Worm (Caenorhabditis elegans): Measurements from ENCODE around the gene ceh-62.

DNA sequence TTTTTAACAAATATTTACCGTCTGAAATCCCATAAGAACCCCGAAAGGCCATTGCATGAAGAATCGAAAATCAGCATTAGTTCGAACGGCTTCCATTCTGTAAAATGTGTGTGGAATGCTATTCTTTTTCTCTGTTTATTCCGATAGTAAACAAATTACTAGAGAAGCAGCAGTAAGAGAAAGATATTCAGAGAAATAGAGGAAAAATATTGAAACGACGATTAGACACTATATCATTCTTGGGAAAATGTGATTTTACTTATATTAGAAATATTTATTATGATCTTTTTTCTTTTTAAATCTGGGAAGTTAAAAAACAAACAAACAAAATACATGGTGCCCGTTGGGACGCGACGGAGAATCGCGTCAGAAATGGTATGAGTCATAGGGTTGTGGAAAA lies 38.0 kb downstream of the ceh-62 start, which contains the start of gene M106.8:
- TF ChIP-seq unc-30 (tag; optimal IDR thresholded peaks at IDR 0.05) (no peak), unc-130 (tag; optimal IDR thresholded peaks at IDR 0.05) (no peak)
